Worm (Caenorhabditis elegans): Measurements from ENCODE around the gene F42H10.3.

The F42H10.3 gene

ce11 chrIII:8490254-8490653 is 6.3 kb downstream of the F42H10.3 start, which contains the start of the genes ess-2 and F42H10.2:
Gene ess-2, minus strand, starts transcription at chrIII:8490352.
Gene F42H10.2, plus strand, starts transcription at chrIII:8490620.
- TF ChIP-seq ces-1 (GFP tag; optimal IDR thresholded peaks at IDR 0.05): peak; percentile 23
- no peak for TF ChIP-seq snpc-4 (tag; optimal IDR thresholded peaks at IDR 0.05)
- peak; percentile 23 for TF ChIP-seq lsy-2 (tag; optimal IDR thresholded peaks at IDR 0.05)
- no peak for TF ChIP-seq lin-32 (GFP tag; optimal IDR thresholded peaks at IDR 0.05)
- TF ChIP-seq mep-1 (tag; optimal IDR thresholded peaks at IDR 0.05): peak; percentile 5
- TF ChIP-seq sptf-1 (tag; optimal IDR thresholded peaks at IDR 0.05): no peak

DNA sequence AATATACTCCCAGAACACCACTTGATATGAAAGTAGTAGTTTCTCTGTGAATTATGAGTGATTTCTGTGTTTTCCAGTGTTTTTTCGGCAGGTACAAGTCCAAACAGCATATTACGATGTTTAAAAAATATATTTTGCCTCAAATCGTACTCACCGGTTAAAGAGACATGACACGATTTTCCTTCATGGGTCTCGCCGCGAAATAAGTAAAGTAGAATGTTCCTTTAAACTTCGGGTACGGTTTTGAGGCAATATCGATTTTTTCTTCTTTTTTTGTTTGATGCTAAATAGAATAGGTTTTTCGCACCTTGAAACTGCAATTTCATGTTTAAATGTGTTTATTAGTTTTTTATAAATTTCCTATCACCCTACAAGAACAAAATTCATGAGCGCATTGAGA is 8.0 kb downstream of the F42H10.3 start:
- TF ChIP-seq nhr-237 (tag; optimal IDR thresholded peaks at IDR 0.05) (no peak), zip-8 (tag; optimal IDR thresholded peaks at IDR 0.05) (no peak), ham-2 (GFP tag; optimal IDR thresholded peaks at IDR 0.05) (no peak), mls-2 (tag; optimal IDR thresholded peaks at IDR 0.05) (no peak), hlh-1 (tag; optimal IDR thresholded peaks at IDR 0.05) (no peak), unc-62 (GFP tag; optimal IDR thresholded peaks at IDR 0.05) (no peak), nhr-2 (tag; optimal IDR thresholded peaks at IDR 0.05) (no peak), ceh-83 (GFP tag; optimal IDR thresholded peaks at IDR 0.05) (no peak), sem-2 (GFP tag; optimal IDR thresholded peaks at IDR 0.05) (no peak), nhr-12 (tag; optimal IDR thresholded peaks at IDR 0.05) (no peak), sptf-1 (tag; optimal IDR thresholded peaks at IDR 0.05) (no peak), mab-5 (tag; optimal IDR thresholded peaks at IDR 0.05) (no peak), nhr-76 (tag; optimal IDR thresholded peaks at IDR 0.05) (no peak), flh-1 (GFP tag; optimal IDR thresholded peaks at IDR 0.05) (no peak), ceh-39 (tag; optimal IDR thresholded peaks at IDR 0.05) (no peak), cnd-1 (tag; optimal IDR thresholded peaks at IDR 0.05) (no peak), lin-13 (tag; optimal IDR thresholded peaks at IDR 0.05) (no peak)

DNA sequence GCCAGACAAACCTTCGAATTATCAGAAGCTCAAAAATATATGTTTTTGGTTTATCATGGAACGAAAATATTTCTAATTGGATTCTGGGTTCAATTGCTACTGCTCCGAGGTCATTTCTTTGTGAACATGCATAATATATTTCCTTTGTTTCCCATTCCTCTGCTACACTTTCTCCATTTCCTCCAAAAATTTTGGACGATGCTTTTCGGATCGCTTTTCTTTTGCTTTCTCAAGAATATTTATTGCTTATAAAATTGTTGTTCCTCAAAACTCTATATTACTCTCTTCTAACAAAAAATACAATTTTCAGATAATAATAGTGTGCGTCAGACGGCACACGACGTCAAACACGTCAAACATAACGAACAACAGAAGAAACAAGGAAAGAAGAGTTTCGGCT is 10.8 kb downstream of the F42H10.3 start, which contains the start of gene pac-1:
Gene pac-1, plus strand, starts transcription at position 301 of the 400 bp plus-strand sequence.
- TF ChIP-seq unc-120 (tag; optimal IDR thresholded peaks at IDR 0.05; ENCODE audit: poor library complexity, severe bottlenecking): no peak
- TF ChIP-seq hlh-1 (tag; optimal IDR thresholded peaks at IDR 0.05): no peak
- TF ChIP-seq nhr-12 (tag; optimal IDR thresholded peaks at IDR 0.05): no peak
- no peak for TF ChIP-seq flh-1 (GFP tag; optimal IDR thresholded peaks at IDR 0.05)
- TF ChIP-seq ceh-39 (tag; optimal IDR thresholded peaks at IDR 0.05): no peak
- TF ChIP-seq unc-39 (tag; optimal IDR thresholded peaks at IDR 0.05): no peak
- TF ChIP-seq sem-2 (GFP tag; optimal IDR thresholded peaks at IDR 0.05): no peak
- TF ChIP-seq ham-2 (GFP tag; optimal IDR thresholded peaks at IDR 0.05): no peak
- no peak for TF ChIP-seq blmp-1 (tag; optimal IDR thresholded peaks at IDR 0.05)
- TF ChIP-seq drap-1 (GFP tag; optimal IDR thresholded peaks at IDR 0.05): no peak
- TF ChIP-seq ceh-43 (GFP tag; optimal IDR thresholded peaks at IDR 0.05): no peak
- TF ChIP-seq pha-4 (tag; optimal IDR thresholded peaks at IDR 0.05): no peak
- TF ChIP-seq nhr-76 (tag; optimal IDR thresholded peaks at IDR 0.05): no peak
- no peak for TF ChIP-seq sptf-1 (tag; optimal IDR thresholded peaks at IDR 0.05)
- TF ChIP-seq nhr-2 (tag; optimal IDR thresholded peaks at IDR 0.05): no peak
- no peak for TF ChIP-seq mab-5 (tag; optimal IDR thresholded peaks at IDR 0.05)
- no peak for TF ChIP-seq ztf-11 (tag; optimal IDR thresholded peaks at IDR 0.05)
- no peak for TF ChIP-seq elt-3 (tag; optimal IDR thresholded peaks at IDR 0.05)
- TF ChIP-seq ces-1 (GFP tag; optimal IDR thresholded peaks at IDR 0.05): no peak
- TF ChIP-seq ceh-83 (GFP tag; optimal IDR thresholded peaks at IDR 0.05): no peak

DNA sequence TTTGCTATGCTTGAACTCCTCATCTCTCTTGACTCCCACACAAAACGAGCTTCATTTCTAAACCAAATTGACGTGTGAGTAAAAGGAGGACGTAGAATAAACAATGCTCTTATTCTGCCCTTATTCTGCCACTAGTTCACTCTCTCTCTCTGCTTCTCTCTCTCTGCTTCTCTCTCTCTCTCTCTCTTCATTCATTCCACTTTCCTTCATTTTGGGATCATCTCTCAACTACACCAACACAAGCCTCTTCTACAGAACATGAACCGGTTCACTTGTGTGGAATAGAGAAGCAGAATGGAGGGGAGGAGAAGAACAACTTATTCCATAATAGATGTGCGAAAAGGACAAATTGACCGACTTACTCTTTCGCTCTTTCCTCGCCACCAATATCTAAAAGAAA is 19.4 kb downstream of the F42H10.3 start:
- TF ChIP-seq pha-4 (tag; optimal IDR thresholded peaks at IDR 0.05): no peak
- TF ChIP-seq nhr-237 (tag; optimal IDR thresholded peaks at IDR 0.05): no peak
- no peak for TF ChIP-seq zip-8 (tag; optimal IDR thresholded peaks at IDR 0.05)
- TF ChIP-seq elt-1 (tag; optimal IDR thresholded peaks at IDR 0.05; ENCODE audit: borderline replicate concordance, insufficient read depth): no peak
- TF ChIP-seq elt-3 (tag; optimal IDR thresholded peaks at IDR 0.05): no peak
- no peak for TF ChIP-seq ceh-39 (tag; optimal IDR thresholded peaks at IDR 0.05)
- no peak for TF ChIP-seq lin-13 (tag; optimal IDR thresholded peaks at IDR 0.05)
- TF ChIP-seq nhr-12 (tag; optimal IDR thresholded peaks at IDR 0.05): no peak
- TF ChIP-seq unc-39 (tag; optimal IDR thresholded peaks at IDR 0.05): no peak
- TF ChIP-seq lin-32 (GFP tag; optimal IDR thresholded peaks at IDR 0.05): no peak
- TF ChIP-seq ceh-43 (GFP tag; optimal IDR thresholded peaks at IDR 0.05): no peak
- no peak for TF ChIP-seq flh-1 (GFP tag; optimal IDR thresholded peaks at IDR 0.05)
- no peak for TF ChIP-seq tbx-8 (GFP tag; optimal IDR thresholded peaks at IDR 0.05)
- no peak for TF ChIP-seq sptf-1 (tag; optimal IDR thresholded peaks at IDR 0.05)

Measured in whole organism, mixed stage, embryonic.